Worm (Caenorhabditis elegans) whole organism, L4 larva: Measurements from ENCODE around the gene W09H1.4.
A peak's percentile ranks its signal among the peaks of the same experiment; 100 is the strongest.

Source experiments
- F44E2.7 ChIP-seq: fragments of 200-800 bp; sonication (Bioruptor generic); IDR thresholded peaks from 2 replicates; pipeline ENCODE4 v2.1.2; 2022; ENCODE audit warnings: missing genetic modification characterization, missing compliant biosample characterization
- F49E8.2 ChIP-seq: sonication (generic microtip); optimal IDR thresholded peaks from 2 replicates; lab custom pipeline; 2016; ENCODE audit warnings: missing compliant biosample characterization, mild to moderate bottlenecking, missing genetic modification characterization, borderline replicate concordance
- T26A8.4 ChIP-seq: fragments of 200-800 bp; sonication (Bioruptor generic); IDR thresholded peaks from 2 replicates; pipeline ENCODE4 v1.3.6; 2022; ENCODE audit warnings: missing genetic modification characterization, missing compliant biosample characterization
- Y48G9A.11 ChIP-seq: fragments of 200-800 bp; sonication (Bioruptor generic); IDR thresholded peaks from 2 replicates; pipeline ENCODE4 v1.3.6; 2022; ENCODE audit warnings: missing genetic modification reagents, missing genetic modification characterization, missing compliant biosample characterization
- Y75B8A.6 ChIP-seq: fragments of 200-800 bp; sonication (Bioruptor generic); IDR thresholded peaks from 2 replicates; pipeline ENCODE4 v1.3.6; 2022; ENCODE audit warnings: missing genetic modification reagents, missing genetic modification characterization, missing compliant biosample characterization
- ZK337.2 ChIP-seq: fragments of 200-800 bp; sonication (Bioruptor generic); IDR thresholded peaks from 2 replicates; pipeline ENCODE4 v1.3.6; 2022; ENCODE audit warnings: missing genetic modification reagents, missing genetic modification characterization, missing compliant biosample characterization
- aha-1 ChIP-seq: fragments of 150-350 bp; peaks from one replicate; lab custom pipeline; 2014; ENCODE audit warnings: missing biosample characterization, missing genetic modification characterization
- aly-2 ChIP-seq: sonication (generic microtip); optimal IDR thresholded peaks from 2 replicates; lab custom pipeline; 2018; ENCODE audit warnings: missing biosample characterization, missing genetic modification characterization
- ama-1 ChIP-seq: fragments of 150-350 bp; optimal IDR thresholded peaks from 2 replicates; lab custom pipeline; 2014; ENCODE audit warnings: inconsistent platforms, mixed read lengths
- ceh-20 ChIP-seq: fragments of 200-800 bp; sonication (Bioruptor generic); IDR thresholded peaks from 2 replicates; pipeline ENCODE4 v1.3.6; 2022; ENCODE audit warnings: missing genetic modification reagents, missing genetic modification characterization, missing compliant biosample characterization
- ceh-28 ChIP-seq: fragments of 150-350 bp; optimal IDR thresholded peaks from 2 replicates; lab custom pipeline; 2014; ENCODE audit warnings: missing biosample characterization, missing genetic modification reagents, missing genetic modification characterization
- ceh-62 ChIP-seq: sonication (generic microtip); optimal IDR thresholded peaks from 2 replicates; lab custom pipeline; 2017; ENCODE audit warnings: missing biosample characterization, missing genetic modification characterization
- ces-1 ChIP-seq: fragments of 150-350 bp; sonication (generic microtip); optimal IDR thresholded peaks from 4 replicates; lab custom pipeline; 2014; ENCODE audit warnings: missing biosample characterization, missing genetic modification reagents, missing genetic modification characterization
- cey-2 ChIP-seq: sonication (generic microtip); optimal IDR thresholded peaks from 3 replicates; lab custom pipeline; 2017; ENCODE audit warnings: missing genetic modification characterization, mild to moderate bottlenecking, missing compliant biosample characterization, antibody characterized with exemption, borderline replicate concordance; ENCODE audit not compliant: insufficient read depth
- ctbp-1 ChIP-seq: fragments of 200-800 bp; sonication (Bioruptor generic); IDR thresholded peaks from 2 replicates; pipeline ENCODE4 v1.3.6; 2022; ENCODE audit warnings: missing genetic modification reagents, missing genetic modification characterization, missing compliant biosample characterization
- daf-16 ChIP-seq, 3 experiments: sonication (generic microtip); optimal IDR thresholded peaks; 2 replicates each; lab custom pipeline; 2016 to 2017; ENCODE audit warnings: missing genetic modification characterization in 3 of 3, missing genetic modification reagents in 3 of 3, mild to moderate bottlenecking in 2 of 3, missing compliant biosample characterization in 2 of 3, missing biosample characterization in 1 of 3, moderate library complexity in 1 of 3
- dmd-6 ChIP-seq: fragments of 200-800 bp; sonication (Bioruptor generic); IDR thresholded peaks from 2 replicates; pipeline ENCODE4 v1.3.6; 2022; ENCODE audit warnings: missing genetic modification reagents, missing genetic modification characterization, missing compliant biosample characterization
- dpl-1 ChIP-seq: fragments of 150-350 bp; optimal IDR thresholded peaks from 2 replicates; lab custom pipeline; 2014; ENCODE audit warnings: missing biosample characterization, missing genetic modification reagents, missing genetic modification characterization
- dve-1 ChIP-seq: sonication (generic microtip); optimal IDR thresholded peaks from 2 replicates; lab custom pipeline; 2017; ENCODE audit warnings: antibody characterized with exemption, mild to moderate bottlenecking, missing genetic modification characterization, missing compliant biosample characterization; ENCODE audit not compliant: insufficient read depth
- egl-27 ChIP-seq: sonication (generic microtip); optimal IDR thresholded peaks from 3 replicates; lab custom pipeline; 2017; ENCODE audit warnings: missing biosample characterization, missing genetic modification reagents, missing genetic modification characterization
- egl-43 ChIP-seq: fragments of 200-800 bp; sonication (Bioruptor generic); IDR thresholded peaks from 2 replicates; pipeline ENCODE4 v1.3.6; 2022; ENCODE audit warnings: missing genetic modification reagents, missing genetic modification characterization, missing compliant biosample characterization
- fkh-10 ChIP-seq: fragments of 150-350 bp; optimal IDR thresholded peaks from 2 replicates; lab custom pipeline; 2014; ENCODE audit warnings: missing biosample characterization, missing genetic modification reagents, missing genetic modification characterization
- fos-1 ChIP-seq: fragments of 150-350 bp; optimal IDR thresholded peaks from 2 replicates; lab custom pipeline; 2014; ENCODE audit warnings: missing biosample characterization, missing genetic modification characterization
- hmg-1.1 ChIP-seq: fragments of 200-800 bp; sonication (Bioruptor generic); IDR thresholded peaks from 2 replicates; pipeline ENCODE4 v1.3.6; 2022; ENCODE audit warnings: missing genetic modification reagents, missing genetic modification characterization, missing compliant biosample characterization
- jun-1 ChIP-seq: fragments of 150-350 bp; optimal IDR thresholded peaks from 2 replicates; lab custom pipeline; 2014; ENCODE audit warnings: missing biosample characterization, missing genetic modification reagents, missing genetic modification characterization
- lin-13 ChIP-seq: fragments of 150-350 bp; optimal IDR thresholded peaks from 2 replicates; lab custom pipeline; 2014; ENCODE audit warnings: missing biosample characterization, missing genetic modification reagents, missing genetic modification characterization
- lin-29 ChIP-seq: fragments of 200-800 bp; sonication (Bioruptor generic); IDR thresholded peaks from 2 replicates; pipeline ENCODE4 v1.3.6; 2022; ENCODE audit warnings: missing genetic modification reagents, missing genetic modification characterization, missing compliant biosample characterization
- lin-38 ChIP-seq: fragments of 200-800 bp; sonication (Bioruptor generic); IDR thresholded peaks from 2 replicates; pipeline ENCODE4 v1.3.6; 2022; ENCODE audit warnings: missing genetic modification reagents, missing genetic modification characterization, missing compliant biosample characterization
- lin-39 ChIP-seq: fragments of 150-350 bp; optimal IDR thresholded peaks from 2 replicates; lab custom pipeline; 2014; ENCODE audit warnings: missing biosample characterization, missing genetic modification reagents, missing genetic modification characterization
- lir-3 ChIP-seq: sonication (generic microtip); optimal IDR thresholded peaks from 2 replicates; lab custom pipeline; 2016; ENCODE audit warnings: mild to moderate bottlenecking, missing genetic modification characterization, missing compliant biosample characterization
- lsy-2 ChIP-seq, 2 experiments: fragments of 150-350 bp in 1 of 2; sonication (generic microtip) in 1 of 2; optimal IDR thresholded peaks; 2 replicates each; lab custom pipeline; 2014 to 2017; ENCODE audit warnings: missing biosample characterization in 2 of 2, missing genetic modification characterization in 2 of 2
- mdl-1 ChIP-seq, 2 experiments: fragments of 150-350 bp in 1 of 2; sonication (generic microtip) in 1 of 2; optimal IDR thresholded peaks; 2 replicates each; lab custom pipeline; 2014 to 2017; ENCODE audit warnings: missing biosample characterization in 2 of 2, missing genetic modification characterization in 2 of 2
- mes-2 ChIP-seq: sonication (generic microtip); optimal IDR thresholded peaks from 2 replicates; lab custom pipeline; 2016; ENCODE audit warnings: missing genotype, mild to moderate bottlenecking, missing genetic modification characterization, missing compliant biosample characterization; ENCODE audit not compliant: poor library complexity, severe bottlenecking
- mxl-2 ChIP-seq: fragments of 200-800 bp; sonication (Bioruptor generic); conservative IDR thresholded peaks from 2 replicates; pipeline ENCODE4 v1.3.6; 2022; ENCODE audit warnings: missing genetic modification reagents, missing genetic modification characterization, missing compliant biosample characterization
- nhr-111 ChIP-seq: fragments of 200-800 bp; sonication (Bioruptor generic); optimal IDR thresholded peaks from 2 replicates; lab custom pipeline; 2018; ENCODE audit warnings: mild to moderate bottlenecking, missing genetic modification characterization, missing compliant biosample characterization
- nhr-237 ChIP-seq: sonication (generic microtip); optimal IDR thresholded peaks from 2 replicates; lab custom pipeline; 2017; ENCODE audit warnings: missing biosample characterization, missing genetic modification characterization
- nhr-28 ChIP-seq: fragments of 150-350 bp; optimal IDR thresholded peaks from 2 replicates; lab custom pipeline; 2014; ENCODE audit warnings: missing biosample characterization, missing genetic modification characterization
- nhr-48 ChIP-seq: sonication (generic microtip); optimal IDR thresholded peaks from 2 replicates; lab custom pipeline; 2016; ENCODE audit warnings: mild to moderate bottlenecking, missing genetic modification characterization, missing compliant biosample characterization
- nhr-6 ChIP-seq: fragments of 150-350 bp; optimal IDR thresholded peaks from 2 replicates; lab custom pipeline; 2014; ENCODE audit warnings: missing biosample characterization, missing genetic modification characterization
- nhr-76 ChIP-seq: fragments of 150-350 bp; optimal IDR thresholded peaks from 2 replicates; lab custom pipeline; 2014; ENCODE audit warnings: missing biosample characterization, missing genetic modification characterization
- nhr-77 ChIP-seq: fragments of 150-350 bp; optimal IDR thresholded peaks from 2 replicates; lab custom pipeline; 2014; ENCODE audit warnings: missing biosample characterization, missing genetic modification characterization
- rbr-2 ChIP-seq: sonication (generic microtip); optimal IDR thresholded peaks from 2 replicates; lab custom pipeline; 2016; ENCODE audit warnings: missing genotype, missing genetic modification characterization, missing compliant biosample characterization
- skn-1 ChIP-seq: fragments of 150-350 bp; optimal IDR thresholded peaks from 2 replicates; lab custom pipeline; 2014; ENCODE audit warnings: missing biosample characterization, missing genetic modification characterization
- spr-1 ChIP-seq: sonication (generic microtip); optimal IDR thresholded peaks from 2 replicates; lab custom pipeline; 2016; ENCODE audit warnings: mild to moderate bottlenecking, missing genetic modification characterization, missing compliant biosample characterization
- spr-3 ChIP-seq: fragments of 200-800 bp; sonication (Bioruptor generic); optimal IDR thresholded peaks from 2 replicates; lab custom pipeline; 2018; ENCODE audit warnings: mild to moderate bottlenecking, missing genetic modification characterization, missing compliant biosample characterization
- tag-97 ChIP-seq: fragments of 200-800 bp; sonication (Bioruptor generic); IDR thresholded peaks from 2 replicates; pipeline ENCODE4 v1.3.6; 2022; ENCODE audit warnings: missing genetic modification characterization, missing compliant biosample characterization
- vab-7 ChIP-seq: fragments of 200-800 bp; sonication (Bioruptor generic); IDR thresholded peaks from 2 replicates; pipeline ENCODE4 v1.3.6; 2022; ENCODE audit warnings: missing genetic modification reagents, missing genetic modification characterization, missing compliant biosample characterization
- zag-1 ChIP-seq: fragments of 150-350 bp; optimal IDR thresholded peaks from 2 replicates; lab custom pipeline; 2014; ENCODE audit warnings: missing biosample characterization, missing genetic modification characterization
- zfp-3 ChIP-seq: fragments of 200-800 bp; sonication (Bioruptor generic); conservative IDR thresholded peaks from 2 replicates; pipeline ENCODE4 v1.3.6; 2022; ENCODE audit warnings: missing genetic modification reagents, missing genetic modification characterization, missing compliant biosample characterization
- zip-11 ChIP-seq: fragments of 200-800 bp; sonication (Bioruptor generic); IDR thresholded peaks from 2 replicates; pipeline ENCODE4 v1.3.6; 2022; ENCODE audit warnings: missing genetic modification characterization, missing compliant biosample characterization
- ztf-11 ChIP-seq: fragments of 150-350 bp; optimal IDR thresholded peaks from 2 replicates; lab custom pipeline; 2014; ENCODE audit warnings: missing biosample characterization, missing genetic modification characterization
- ztf-7 ChIP-seq: fragments of 150-350 bp; optimal IDR thresholded peaks from 2 replicates; lab custom pipeline; 2014; ENCODE audit warnings: missing biosample characterization, missing genetic modification characterization

Gene W09H1.4

DNA sequence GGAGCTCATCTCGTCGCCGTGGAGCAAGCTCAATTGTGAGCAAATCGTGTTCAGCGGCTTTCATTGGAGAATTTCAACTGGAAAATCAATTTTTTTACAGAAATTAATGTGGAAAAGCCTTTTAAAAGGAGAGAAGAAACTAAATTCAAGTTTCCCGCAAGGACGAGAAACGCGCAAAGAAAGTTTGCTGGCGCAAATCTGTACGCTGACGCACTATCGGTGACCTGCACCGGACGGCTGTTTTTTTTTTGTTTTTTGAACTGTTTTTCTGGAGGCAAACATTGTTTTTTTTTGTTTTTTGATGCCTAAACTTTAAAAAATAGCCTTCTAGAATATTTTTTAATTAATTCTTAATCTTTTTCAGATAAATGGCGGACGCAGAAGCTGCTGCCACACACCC is 26.4 kb upstream of the W09H1.4 start, which contains the start of the genes hpr-17 and F32A11.1 (continued):
- TF ChIP-seq egl-43 (no peak; the same call in 1 of the 2 replicates), tag-97 (GFP tag; lab: Robert Waterston, UW) (no peak), ama-1 (lab: Kevin White, UChicago) (peak; percentile 55), nhr-48 (tag; lab: Kevin White, UChicago) (peak; percentile 46), F44E2.7 (GFP tag; lab: Robert Waterston, UW) (no peak), ceh-28 (tag; lab: Kevin White, UChicago) (no peak), dve-1 (tag; lab: Kevin White, UChicago) (peak; percentile 83), nhr-237 (tag; lab: Kevin White, UChicago) (no peak), spr-1 (tag; lab: Kevin White, UChicago) (peak; percentile 24), F49E8.2 (tag; lab: Kevin White, UChicago) (no peak), daf-16 (GFP tag; optimal IDR thresholded peaks at IDR 0.05; lab: Kevin White, UChicago) (peak in 1 of 2 experiments; percentile 77), daf-16 (tag; optimal IDR thresholded peaks at IDR 0.05; lab: Kevin White, UChicago) (peak; percentile 61), vab-7 (GFP tag; lab: Robert Waterston, UW) (no peak), ceh-62 (tag; lab: Kevin White, UChicago) (no peak), dmd-6 (GFP tag; lab: Robert Waterston, UW) (peak; percentile 72), fkh-10 (GFP tag; lab: Kevin White, UChicago) (peak; percentile 68), mdl-1 (tag; optimal IDR thresholded peaks at IDR 0.05; lab: Kevin White, UChicago) (peak in 1 of 2 experiments; percentile 51), nhr-76 (no peak), lin-39 (tag; lab: Kevin White, UChicago) (no peak), egl-27 (tag; lab: Kevin White, UChicago) (no peak), mes-2 (tag; lab: Kevin White, UChicago) (peak; percentile 80), lin-13 (GFP tag; lab: Kevin White, UChicago) (peak; percentile 65), ztf-11 (tag; lab: Kevin White, UChicago) (no peak), jun-1 (tag; lab: Kevin White, UChicago) (no peak), spr-3 (no peak), ctbp-1 (GFP tag; lab: Robert Waterston, UW) (no peak), nhr-28 (tag; lab: Kevin White, UChicago) (peak; percentile 44), dpl-1 (peak; percentile 98), Y48G9A.11 (GFP tag; lab: Robert Waterston, UW) (0 out of 2 replicates have a peak, but pooled peaks have one; percentile 35), nhr-111 (GFP tag; lab: Kevin White, UChicago) (no peak), zip-11 (GFP tag; lab: Robert Waterston, UW) (no peak), ZK337.2 (GFP tag; lab: Robert Waterston, UW) (no peak), ces-1 (GFP tag; lab: Kevin White, UChicago) (no peak), lsy-2 (tag; optimal IDR thresholded peaks at IDR 0.05; lab: Kevin White, UChicago) (peak in 1 of 2 experiments; percentile 89), nhr-6 (peak; percentile 75), Y75B8A.6 (GFP tag; lab: Robert Waterston, UW) (no peak), zfp-3 (GFP tag; lab: Robert Waterston, UW) (peak; percentile 80), zag-1 (no peak), cey-2 (tag; lab: Kevin White, UChicago) (no peak), ceh-20 (GFP tag; lab: Robert Waterston, UW) (peak; percentile 71), lin-29 (GFP tag; lab: Robert Waterston, UW) (peak; percentile 36; the same call in 1 of the 2 replicates), rbr-2 (peak; percentile 72), aha-1 (tag; lab: Kevin White, UChicago) (no peak), mxl-2 (GFP tag; lab: Robert Waterston, UW) (no peak), hmg-1.1 (GFP tag; lab: Robert Waterston, UW) (peak; percentile 78), skn-1 (tag; lab: Kevin White, UChicago) (no peak), lir-3 (no peak), ztf-7 (tag; lab: Kevin White, UChicago) (peak; percentile 67), aly-2 (tag; lab: Kevin White, UChicago) (no peak), T26A8.4 (GFP tag; lab: Robert Waterston, UW) (peak; percentile 86), lin-38 (GFP tag; lab: Robert Waterston, UW) (peak; percentile 91), fos-1 (no peak), nhr-77 (tag; lab: Kevin White, UChicago) (peak; percentile 2)
